Fruit fly (Drosophila melanogaster) whole organism, embryonic: ENCODE results near the gene CG32772.

Experiments
- Abd-B ChIP-seq: fragments of 200-800 bp; sonication (Bioruptor generic); optimal IDR thresholded peaks from 2 replicates; lab custom pipeline; 2018; ENCODE audit warnings: missing biosample characterization, mild to moderate bottlenecking, missing genetic modification characterization, moderate library complexity
- Atf3 ChIP-seq: fragments of 200-800 bp; sonication (Bioruptor generic); optimal IDR thresholded peaks from 3 replicates; lab custom pipeline; 2016; ENCODE audit warnings: missing biosample characterization, missing genetic modification characterization
- Bgb ChIP-seq: fragments of 200-800 bp; sonication (Bioruptor generic); IDR thresholded peaks from 2 replicates; pipeline ENCODE4 v1.3.6; 2022; ENCODE audit warnings: missing biosample characterization, missing genetic modification characterization; ENCODE audit not compliant: partially characterized antibody
- CG10274 ChIP-seq: fragments of 200-800 bp; sonication (Bioruptor generic); optimal IDR thresholded peaks from 3 replicates; lab custom pipeline; 2017; ENCODE audit warnings: missing biosample characterization, mild to moderate bottlenecking, missing genetic modification characterization
- CG11085 ChIP-seq: fragments of 200-800 bp; sonication (Bioruptor generic); IDR thresholded peaks from 2 replicates; pipeline ENCODE4 v1.3.6; 2022; ENCODE audit warnings: missing biosample characterization, missing genetic modification characterization
- CG11723 ChIP-seq: fragments of 200-800 bp; sonication (Bioruptor generic); optimal IDR thresholded peaks from 2 replicates; lab custom pipeline; 2017; ENCODE audit warnings: missing biosample characterization, mild to moderate bottlenecking, missing genetic modification characterization
- CG12071 ChIP-seq: fragments of 200-800 bp; sonication (Bioruptor generic); optimal IDR thresholded peaks from 3 replicates; lab custom pipeline; 2018; ENCODE audit warnings: missing biosample characterization, mild to moderate bottlenecking, missing genetic modification characterization
- CG12219 ChIP-seq: fragments of 200-800 bp; sonication (Bioruptor generic); optimal IDR thresholded peaks from 3 replicates; lab custom pipeline; 2018; ENCODE audit warnings: missing biosample characterization, mild to moderate bottlenecking, missing genetic modification characterization
- CG13424 ChIP-seq: fragments of 200-800 bp; sonication (Bioruptor generic); optimal IDR thresholded peaks from 2 replicates; lab custom pipeline; 2019; ENCODE audit warnings: missing biosample characterization, mild to moderate bottlenecking, missing genetic modification characterization, moderate library complexity
- CG15479 ChIP-seq: fragments of 200-800 bp; sonication (Bioruptor generic); optimal IDR thresholded peaks from 3 replicates; lab custom pipeline; 2019; ENCODE audit warnings: missing biosample characterization, mild to moderate bottlenecking, missing genetic modification characterization, moderate library complexity
- CG18476 ChIP-seq: fragments of 200-800 bp; sonication (Bioruptor generic); optimal IDR thresholded peaks from 2 replicates; lab custom pipeline; 2016; ENCODE audit warnings: missing biosample characterization, mild to moderate bottlenecking, missing genetic modification characterization
- CG18619 ChIP-seq: fragments of 200-800 bp; sonication (Bioruptor generic); optimal IDR thresholded peaks from 3 replicates; lab custom pipeline; 2017; ENCODE audit warnings: missing biosample characterization, mild to moderate bottlenecking, missing genetic modification characterization
- CG2875 ChIP-seq: fragments of 200-800 bp; sonication (Bioruptor generic); optimal IDR thresholded peaks from 2 replicates; lab custom pipeline; 2017; ENCODE audit warnings: missing biosample characterization, mild to moderate bottlenecking, missing genetic modification characterization, missing genetic modification reagents
- CG30020 ChIP-seq: fragments of 200-800 bp; optimal IDR thresholded peaks from 2 replicates; lab custom pipeline; 2019; ENCODE audit warnings: missing biosample characterization, mild to moderate bottlenecking, missing genetic modification characterization, moderate library complexity
- CG30431 ChIP-seq: fragments of 200-800 bp; sonication (Bioruptor generic); optimal IDR thresholded peaks from 2 replicates; lab custom pipeline; 2017; ENCODE audit warnings: missing biosample characterization, missing genetic modification characterization
- CG31388 ChIP-seq: fragments of 200-800 bp; sonication (Bioruptor generic); optimal IDR thresholded peaks from 2 replicates; lab custom pipeline; 2016; ENCODE audit warnings: missing biosample characterization, missing genetic modification characterization
- CG32532 ChIP-seq: fragments of 200-800 bp; sonication (Bioruptor generic); IDR thresholded peaks from 2 replicates; pipeline ENCODE4 v1.3.6; 2022; ENCODE audit warnings: missing biosample characterization, missing genetic modification characterization
- CG4282 ChIP-seq: fragments of 200-800 bp; sonication (Bioruptor generic); optimal IDR thresholded peaks from 2 replicates; lab custom pipeline; 2016; ENCODE audit warnings: missing biosample characterization, missing genetic modification characterization
- CG4617 ChIP-seq: fragments of 200-800 bp; sonication (Bioruptor generic); optimal IDR thresholded peaks from 3 replicates; lab custom pipeline; 2016; ENCODE audit warnings: missing biosample characterization, missing genetic modification characterization, borderline replicate concordance
- CG4820 ChIP-seq: fragments of 200-800 bp; sonication (Bioruptor generic); optimal IDR thresholded peaks from 3 replicates; lab custom pipeline; 2016; ENCODE audit warnings: missing biosample characterization, missing genetic modification characterization
- CG6813 ChIP-seq: fragments of 200-800 bp; sonication (Bioruptor generic); optimal IDR thresholded peaks from 2 replicates; lab custom pipeline; 2017; ENCODE audit warnings: missing biosample characterization, missing genetic modification characterization, mild to moderate bottlenecking, moderate library complexity, missing genetic modification reagents
- Camta ChIP-seq: fragments of 200-800 bp; sonication (Bioruptor generic); optimal IDR thresholded peaks from 2 replicates; lab custom pipeline; 2016; ENCODE audit warnings: missing biosample characterization, missing genetic modification characterization
- Dad ChIP-seq: fragments of 200-800 bp; sonication (Bioruptor generic); optimal IDR thresholded peaks from 3 replicates; lab custom pipeline; 2016; ENCODE audit warnings: missing biosample characterization, missing genetic modification characterization
- Doc3 ChIP-seq: fragments of 200-800 bp; sonication (Bioruptor generic); IDR thresholded peaks from 3 replicates; pipeline ENCODE4 v1.3.6; 2022; ENCODE audit warnings: missing biosample characterization, missing genetic modification characterization; ENCODE audit not compliant: partially characterized antibody
- E2f1 ChIP-seq: fragments of 200-800 bp; sonication (Bioruptor generic); IDR thresholded peaks from 2 replicates; pipeline ENCODE4 v1.3.6; 2022; ENCODE audit warnings: missing biosample characterization, missing genetic modification characterization
- Ets97D ChIP-seq: fragments of 200-800 bp; sonication (Bioruptor generic); optimal IDR thresholded peaks from 3 replicates; lab custom pipeline; 2016; ENCODE audit warnings: missing biosample characterization, missing genetic modification characterization
- Fer2 ChIP-seq: fragments of 200-800 bp; sonication (Bioruptor generic); optimal IDR thresholded peaks from 2 replicates; lab custom pipeline; 2018; ENCODE audit warnings: missing biosample characterization, mild to moderate bottlenecking, missing genetic modification characterization, moderate library complexity
- Fer3 ChIP-seq: fragments of 200-800 bp; sonication (Bioruptor generic); optimal IDR thresholded peaks from 2 replicates; lab custom pipeline; 2018; ENCODE audit warnings: missing biosample characterization, mild to moderate bottlenecking, missing genetic modification characterization, moderate library complexity
- NfI ChIP-seq: fragments of 200-800 bp; sonication (Bioruptor generic); optimal IDR thresholded peaks from 3 replicates; lab custom pipeline; 2018; ENCODE audit warnings: missing biosample characterization, mild to moderate bottlenecking, missing genetic modification characterization, moderate library complexity
- Oli ChIP-seq: fragments of 200-800 bp; sonication (Bioruptor generic); optimal IDR thresholded peaks from 2 replicates; lab custom pipeline; 2018; ENCODE audit warnings: missing biosample characterization, mild to moderate bottlenecking, missing genetic modification characterization, moderate library complexity
- Poxn ChIP-seq: fragments of 200-800 bp; sonication (Bioruptor generic); IDR thresholded peaks from 2 replicates; pipeline ENCODE4 v1.3.6; 2022; ENCODE audit warnings: missing biosample characterization, missing genetic modification characterization
- Six4 ChIP-seq: fragments of 200-800 bp; sonication (Bioruptor generic); optimal IDR thresholded peaks from 2 replicates; lab custom pipeline; 2016; ENCODE audit warnings: missing biosample characterization, missing genetic modification characterization
- Sox100B ChIP-seq: fragments of 200-800 bp; sonication (Bioruptor generic); optimal IDR thresholded peaks from 3 replicates; lab custom pipeline; 2018; ENCODE audit warnings: missing biosample characterization, mild to moderate bottlenecking, missing genetic modification characterization
- Ssrp ChIP-seq: fragments of 200-800 bp; sonication (Bioruptor generic); optimal IDR thresholded peaks from 2 replicates; lab custom pipeline; 2018; ENCODE audit warnings: missing biosample characterization, mild to moderate bottlenecking, missing genetic modification characterization, moderate library complexity
- Tbp ChIP-seq: fragments of >200 bp; optimal IDR thresholded peaks from 2 replicates; lab custom pipeline; 2018; ENCODE audit warnings: missing biosample characterization, missing genetic modification characterization
- abd-A ChIP-seq: fragments of 200-800 bp; sonication (Bioruptor generic); optimal IDR thresholded peaks from 3 replicates; lab custom pipeline; 2019; ENCODE audit warnings: missing biosample characterization, mild to moderate bottlenecking, missing genetic modification characterization, moderate library complexity
- btn ChIP-seq: fragments of 200-800 bp; sonication (Bioruptor generic); optimal IDR thresholded peaks from 2 replicates; lab custom pipeline; 2016; ENCODE audit warnings: missing biosample characterization, missing genetic modification characterization
- cato ChIP-seq: fragments of 200-800 bp; sonication (Bioruptor generic); optimal IDR thresholded peaks from 2 replicates; lab custom pipeline; 2016; ENCODE audit warnings: missing biosample characterization, missing genetic modification characterization, borderline replicate concordance
- crc ChIP-seq: fragments of 200-800 bp; sonication (Bioruptor generic); optimal IDR thresholded peaks from 2 replicates; lab custom pipeline; 2016; ENCODE audit warnings: missing biosample characterization, missing genetic modification characterization
- cwo ChIP-seq: fragments of 200-800 bp; sonication (Bioruptor generic); optimal IDR thresholded peaks from 3 replicates; lab custom pipeline; 2017; ENCODE audit warnings: missing biosample characterization, missing genetic modification characterization, mild to moderate bottlenecking, moderate library complexity, missing genetic modification reagents
- h ChIP-seq: fragments of >200 bp; optimal IDR thresholded peaks from 2 replicates; lab custom pipeline; 2017
- lbe ChIP-seq: fragments of 200-800 bp; sonication (Bioruptor generic); optimal IDR thresholded peaks from 2 replicates; lab custom pipeline; 2016; ENCODE audit warnings: missing biosample characterization, mild to moderate bottlenecking, missing genetic modification characterization
- luna ChIP-seq: fragments of 200-800 bp; sonication (Bioruptor generic); optimal IDR thresholded peaks from 2 replicates; lab custom pipeline; 2016; ENCODE audit warnings: missing biosample characterization, missing genetic modification characterization
- oc ChIP-seq: fragments of 200-800 bp; sonication (Bioruptor generic); optimal IDR thresholded peaks from 2 replicates; lab custom pipeline; 2018; ENCODE audit warnings: missing biosample characterization, mild to moderate bottlenecking, missing genetic modification characterization, moderate library complexity
- pzg ChIP-seq: fragments of 200-800 bp; sonication (Bioruptor generic); optimal IDR thresholded peaks from 3 replicates; lab custom pipeline; 2018; ENCODE audit warnings: missing biosample characterization, mild to moderate bottlenecking, missing genetic modification characterization, moderate library complexity
- seq ChIP-seq: fragments of 200-800 bp; sonication (Bioruptor generic); IDR thresholded peaks from 2 replicates; pipeline ENCODE4 v1.3.6; 2022; ENCODE audit warnings: missing biosample characterization, missing genetic modification characterization
- slp2 ChIP-seq: fragments of 200-800 bp; sonication (Bioruptor generic); optimal IDR thresholded peaks from 2 replicates; lab custom pipeline; 2016; ENCODE audit warnings: missing biosample characterization, missing genetic modification characterization
- tgo ChIP-seq: fragments of 200-800 bp; sonication (Bioruptor generic); IDR thresholded peaks from 3 replicates; pipeline ENCODE4 v1.3.6; 2022; ENCODE audit warnings: missing biosample characterization, missing genetic modification characterization
- trh ChIP-seq: fragments of 200-800 bp; sonication (Bioruptor generic); optimal IDR thresholded peaks from 2 replicates; lab custom pipeline; 2016; ENCODE audit warnings: missing biosample characterization, missing genetic modification characterization
- ttk ChIP-seq: fragments of 200-800 bp; sonication (Bioruptor generic); IDR thresholded peaks from 2 replicates; pipeline ENCODE4 v2.1.2; 2022; ENCODE audit warnings: missing biosample characterization, missing genetic modification characterization
- vnd ChIP-seq: fragments of 200-800 bp; sonication (Bioruptor generic); IDR thresholded peaks from 3 replicates; pipeline ENCODE4 v1.3.6; 2022; ENCODE audit warnings: missing biosample characterization, missing genetic modification characterization; ENCODE audit not compliant: partially characterized antibody
- yki ChIP-seq: fragments of >200 bp; optimal IDR thresholded peaks from 3 replicates; lab custom pipeline; 2018

Gene CG32772

dm6 chrX:4908926-4909432, at the start of gene CG32772 (continued):
- TF ChIP-seq Abd-B (GFP tag; lab: Kevin White, UChicago) (no peak), Ets97D (GFP tag; lab: Kevin White, UChicago) (no peak), CG30020 (tag; lab: Kevin White, UChicago) (no peak), h (lab: Kevin White, UChicago) (no peak), luna (GFP tag; lab: Kevin White, UChicago) (no peak), NfI (GFP tag; lab: Kevin White, UChicago) (no peak), crc (GFP tag; lab: Kevin White, UChicago) (no peak), CG13424 (tag; lab: Kevin White, UChicago) (no peak), CG12219 (GFP tag; lab: Kevin White, UChicago) (no peak), CG10274 (GFP tag; lab: Kevin White, UChicago) (no peak), CG32532 (peak; percentile 8; the same call in 1 of the 2 replicates), Doc3 (GFP tag; lab: Robert Waterston, UW) (peak; percentile 53; the same call in 1 of the 3 replicates), Oli (tag; lab: Kevin White, UChicago) (no peak), pzg (GFP tag; lab: Kevin White, UChicago) (peak; percentile 58), cato (no peak), Atf3 (no peak), CG6813 (GFP tag; lab: Kevin White, UChicago) (no peak), abd-A (tag; lab: Kevin White, UChicago) (peak; percentile 10), tgo (GFP tag; lab: Robert Waterston, UW) (no peak), Camta (GFP tag; lab: Kevin White, UChicago) (no peak), CG18619 (GFP tag; lab: Kevin White, UChicago) (no peak), trh (GFP tag; lab: Kevin White, UChicago) (no peak), cwo (GFP tag; lab: Kevin White, UChicago) (no peak), oc (tag; lab: Kevin White, UChicago) (no peak), seq (GFP tag; lab: Robert Waterston, UW) (no peak), CG30431 (no peak), CG2875 (GFP tag; lab: Kevin White, UChicago) (no peak), yki (lab: Kevin White, UChicago) (no peak), CG11085 (GFP tag; lab: Robert Waterston, UW) (no peak), vnd (GFP tag; lab: Robert Waterston, UW) (peak; percentile 72), Ssrp (tag; lab: Kevin White, UChicago) (no peak), E2f1 (GFP tag; lab: Robert Waterston, UW) (no peak), Fer2 (tag; lab: Kevin White, UChicago) (no peak), CG4820 (GFP tag; lab: Kevin White, UChicago) (no peak), slp2 (GFP tag; lab: Kevin White, UChicago) (no peak), CG4617 (GFP tag; lab: Kevin White, UChicago) (peak; percentile 43), CG4282 (no peak), Tbp (GFP tag; lab: Kevin White, UChicago) (no peak), btn (no peak), ttk (GFP tag; lab: Robert Waterston, UW) (no peak), Six4 (GFP tag; lab: Kevin White, UChicago) (no peak), lbe (GFP tag; lab: Kevin White, UChicago) (peak; percentile 85), CG12071 (GFP tag; lab: Kevin White, UChicago) (no peak), Bgb (GFP tag; lab: Robert Waterston, UW) (peak; percentile 89), CG31388 (GFP tag; lab: Kevin White, UChicago) (no peak), CG18476 (no peak), CG11723 (GFP tag; lab: Kevin White, UChicago) (no peak), Sox100B (GFP tag; lab: Kevin White, UChicago) (no peak), Dad (GFP tag; lab: Kevin White, UChicago) (no peak), Poxn (GFP tag; lab: Robert Waterston, UW) (no peak), Fer3 (tag; lab: Kevin White, UChicago) (no peak), CG15479 (GFP tag; lab: Kevin White, UChicago) (peak; percentile 17)
